Worm (Caenorhabditis elegans): ENCODE measurements around the gene ref-2.

ce11 chrX:7712887-7713286 lies 31.2 kb upstream of the ref-2 start:
- TF ChIP-seq nhr-76 (tag; optimal IDR thresholded peaks at IDR 0.05) = no peak
- no peak for TF ChIP-seq nhr-43 (tag; optimal IDR thresholded peaks at IDR 0.05; ENCODE audit: poor library complexity, severe bottlenecking)
- TF ChIP-seq ztf-11 (tag; optimal IDR thresholded peaks at IDR 0.05) = no peak
- no peak for TF ChIP-seq snpc-4 (tag; optimal IDR thresholded peaks at IDR 0.05)
